Fruit fly (Drosophila melanogaster) whole organism, embryonic: Measurements from ENCODE around the gene lqf.

ENCODE experiments used
- ATbp ChIP-seq: fragments of 200-800 bp; sonication (Bioruptor generic); optimal IDR thresholded peaks from 2 replicates; lab custom pipeline; 2017; ENCODE audit warnings: missing biosample characterization, mild to moderate bottlenecking, missing genetic modification characterization, missing genetic modification reagents
- B-H2 ChIP-seq: fragments of 200-800 bp; sonication (Bioruptor generic); optimal IDR thresholded peaks from 2 replicates; lab custom pipeline; 2018; ENCODE audit warnings: missing biosample characterization, mild to moderate bottlenecking, missing genetic modification characterization
- BtbVII ChIP-seq: fragments of 200-800 bp; sonication (Bioruptor generic); optimal IDR thresholded peaks from 3 replicates; lab custom pipeline; 2017; ENCODE audit warnings: missing biosample characterization, mild to moderate bottlenecking, missing genetic modification characterization
- CG10267 ChIP-seq: fragments of 200-800 bp; sonication (Bioruptor generic); optimal IDR thresholded peaks from 2 replicates; lab custom pipeline; 2018; ENCODE audit warnings: missing biosample characterization, mild to moderate bottlenecking, missing genetic modification characterization, moderate library complexity
- CG10321 ChIP-seq: fragments of 200-800 bp; sonication (Bioruptor generic); IDR thresholded peaks from 2 replicates; pipeline ENCODE4 v1.3.6; 2022; ENCODE audit warnings: missing biosample characterization, missing genetic modification characterization
- CG11085 ChIP-seq: fragments of 200-800 bp; sonication (Bioruptor generic); IDR thresholded peaks from 2 replicates; pipeline ENCODE4 v1.3.6; 2022; ENCODE audit warnings: missing biosample characterization, missing genetic modification characterization
- CG11398 ChIP-seq: fragments of 200-800 bp; sonication (Bioruptor generic); optimal IDR thresholded peaks from 2 replicates; lab custom pipeline; 2016; ENCODE audit warnings: missing biosample characterization, missing genetic modification characterization
- CG11560 ChIP-seq: fragments of 200-800 bp; sonication (Bioruptor generic); IDR thresholded peaks from 3 replicates; pipeline ENCODE4 v1.3.6; 2022; ENCODE audit warnings: missing biosample characterization, missing genetic modification characterization
- CG12071 ChIP-seq: fragments of 200-800 bp; sonication (Bioruptor generic); optimal IDR thresholded peaks from 3 replicates; lab custom pipeline; 2018; ENCODE audit warnings: missing biosample characterization, mild to moderate bottlenecking, missing genetic modification characterization
- CG12104 ChIP-seq: fragments of 200-800 bp; sonication (Bioruptor generic); optimal IDR thresholded peaks from 3 replicates; lab custom pipeline; 2016; ENCODE audit warnings: missing biosample characterization, missing genetic modification characterization
- CG1233 ChIP-seq: fragments of 200-800 bp; sonication (Bioruptor generic); optimal IDR thresholded peaks from 4 replicates; lab custom pipeline; 2018; ENCODE audit warnings: missing biosample characterization, mild to moderate bottlenecking, missing genetic modification characterization
- CG13424 ChIP-seq: fragments of 200-800 bp; sonication (Bioruptor generic); optimal IDR thresholded peaks from 2 replicates; lab custom pipeline; 2019; ENCODE audit warnings: missing biosample characterization, mild to moderate bottlenecking, missing genetic modification characterization, moderate library complexity
- CG14860 ChIP-seq: fragments of 200-800 bp; sonication (Bioruptor generic); IDR thresholded peaks from 3 replicates; pipeline ENCODE4 v1.3.6; 2022; ENCODE audit warnings: missing biosample characterization, missing genetic modification characterization; ENCODE audit not compliant: partially characterized antibody
- CG18011 ChIP-seq: fragments of 200-800 bp; sonication (Bioruptor generic); optimal IDR thresholded peaks from 2 replicates; lab custom pipeline; 2017; ENCODE audit warnings: missing biosample characterization, missing genetic modification characterization, mild to moderate bottlenecking, moderate library complexity, missing genotype
- CG3163 ChIP-seq: fragments of 200-800 bp; sonication (Bioruptor generic); optimal IDR thresholded peaks from 3 replicates; lab custom pipeline; 2016; ENCODE audit warnings: missing biosample characterization, missing genetic modification characterization
- CG32767 ChIP-seq: fragments of 200-800 bp; sonication (Bioruptor generic); IDR thresholded peaks from 2 replicates; pipeline ENCODE4 v1.3.6; 2022; ENCODE audit warnings: missing biosample characterization, missing genetic modification characterization
- CG33213 ChIP-seq: fragments of 200-800 bp; sonication (Bioruptor generic); optimal IDR thresholded peaks from 3 replicates; lab custom pipeline; 2016; ENCODE audit warnings: missing biosample characterization, missing genetic modification characterization
- CG3995 ChIP-seq: fragments of 200-800 bp; sonication (Bioruptor generic); optimal IDR thresholded peaks from 3 replicates; lab custom pipeline; 2016; ENCODE audit warnings: missing biosample characterization, missing genetic modification characterization
- CG4617 ChIP-seq: fragments of 200-800 bp; sonication (Bioruptor generic); optimal IDR thresholded peaks from 3 replicates; lab custom pipeline; 2016; ENCODE audit warnings: missing biosample characterization, missing genetic modification characterization, borderline replicate concordance
- CG5180 ChIP-seq: fragments of 200-800 bp; sonication (Bioruptor generic); optimal IDR thresholded peaks from 3 replicates; lab custom pipeline; 2017; ENCODE audit warnings: missing biosample characterization, missing genetic modification characterization, mild to moderate bottlenecking, moderate library complexity, missing genetic modification reagents
- CG6254 ChIP-seq: fragments of 200-800 bp; sonication (Bioruptor generic); optimal IDR thresholded peaks from 3 replicates; lab custom pipeline; 2017; ENCODE audit warnings: mild to moderate bottlenecking, missing biosample characterization, missing genetic modification reagents, missing genetic modification characterization
- CG6272 ChIP-seq: fragments of 200-800 bp; sonication (Bioruptor generic); IDR thresholded peaks from 2 replicates; pipeline ENCODE4 v1.3.6; 2022; ENCODE audit warnings: missing biosample characterization, missing genetic modification characterization
- CG8089 ChIP-seq: fragments of 200-800 bp; sonication (Bioruptor generic); optimal IDR thresholded peaks from 3 replicates; lab custom pipeline; 2016; ENCODE audit warnings: missing biosample characterization, missing genetic modification characterization
- CG9437 ChIP-seq: fragments of 200-800 bp; sonication (Bioruptor generic); optimal IDR thresholded peaks from 2 replicates; lab custom pipeline; 2018; ENCODE audit warnings: missing biosample characterization, mild to moderate bottlenecking, missing genetic modification characterization
- CTCF ChIP-seq: fragments of 200-800 bp; sonication (Bioruptor generic); optimal IDR thresholded peaks from 2 replicates; lab custom pipeline; 2017; ENCODE audit warnings: missing biosample characterization, mild to moderate bottlenecking, missing genetic modification characterization, moderate library complexity
- Camta ChIP-seq: fragments of 200-800 bp; sonication (Bioruptor generic); optimal IDR thresholded peaks from 2 replicates; lab custom pipeline; 2016; ENCODE audit warnings: missing biosample characterization, missing genetic modification characterization
- D19A ChIP-seq: fragments of 200-800 bp; optimal IDR thresholded peaks from 3 replicates; lab custom pipeline; 2019; ENCODE audit warnings: missing biosample characterization, mild to moderate bottlenecking, missing genetic modification characterization, moderate library complexity
- Dp ChIP-seq: fragments of 200-800 bp; sonication (Bioruptor generic); optimal IDR thresholded peaks from 2 replicates; lab custom pipeline; 2018; ENCODE audit warnings: missing biosample characterization, mild to moderate bottlenecking, missing genetic modification characterization, moderate library complexity
- Ets65A ChIP-seq: fragments of 200-800 bp; sonication (Bioruptor generic); peaks from one replicate; lab custom pipeline; 2016; ENCODE audit warnings: missing biosample characterization, missing genetic modification characterization
- HLH3B ChIP-seq: fragments of 200-800 bp; sonication (Bioruptor generic); IDR thresholded peaks from 2 replicates; pipeline ENCODE4 v1.3.6; 2022; ENCODE audit warnings: missing biosample characterization, missing genetic modification characterization
- HLH4C ChIP-seq: fragments of 200-800 bp; sonication (Bioruptor generic); IDR thresholded peaks from 3 replicates; pipeline ENCODE4 v1.3.6; 2022; ENCODE audit warnings: missing biosample characterization, missing genetic modification characterization; ENCODE audit not compliant: partially characterized antibody
- Nf-YC ChIP-seq: fragments of 200-800 bp; optimal IDR thresholded peaks from 3 replicates; lab custom pipeline; 2019; ENCODE audit warnings: missing biosample characterization, mild to moderate bottlenecking, missing genetic modification characterization, moderate library complexity
- Rfx ChIP-seq: fragments of 200-800 bp; sonication (Bioruptor generic); IDR thresholded peaks from 2 replicates; pipeline ENCODE4 v1.3.6; 2022; ENCODE audit warnings: missing biosample characterization, missing genetic modification characterization
- Six4 ChIP-seq: fragments of 200-800 bp; sonication (Bioruptor generic); optimal IDR thresholded peaks from 2 replicates; lab custom pipeline; 2016; ENCODE audit warnings: missing biosample characterization, missing genetic modification characterization
- Spps ChIP-seq: fragments of 200-800 bp; sonication (Bioruptor generic); optimal IDR thresholded peaks from 2 replicates; lab custom pipeline; 2018; ENCODE audit warnings: missing biosample characterization, mild to moderate bottlenecking, missing genetic modification characterization
- Xrp1 ChIP-seq: fragments of 200-800 bp; sonication (Bioruptor generic); IDR thresholded peaks from 2 replicates; pipeline ENCODE4 v1.3.6; 2022; ENCODE audit warnings: missing biosample characterization, missing genetic modification characterization
- cas ChIP-seq: fragments of 200-800 bp; sonication (Bioruptor generic); IDR thresholded peaks from 2 replicates; pipeline ENCODE4 v1.3.6; 2022; ENCODE audit warnings: missing biosample characterization, missing genetic modification characterization
- crp ChIP-seq, 2 experiments: fragments of 200-800 bp; sonication (Bioruptor generic); optimal IDR thresholded peaks; 2 replicates in 1 of 2; 3 replicates in 1 of 2; lab custom pipeline; 2017; ENCODE audit warnings: missing biosample characterization in 2 of 2, missing genetic modification characterization in 2 of 2, mild to moderate bottlenecking in 1 of 2, moderate library complexity in 1 of 2
- ems ChIP-seq: fragments of 200-800 bp; sonication (Bioruptor generic); optimal IDR thresholded peaks from 3 replicates; lab custom pipeline; 2016; ENCODE audit warnings: missing biosample characterization, missing genetic modification characterization
- gfzf ChIP-seq: fragments of 200-800 bp; sonication (Bioruptor generic); optimal IDR thresholded peaks from 2 replicates; lab custom pipeline; 2016; ENCODE audit warnings: missing biosample characterization, mild to moderate bottlenecking, missing genetic modification characterization, moderate library complexity
- gro ChIP-seq: fragments of 200-800 bp; sonication (Bioruptor generic); optimal IDR thresholded peaks from 2 replicates; lab custom pipeline; 2016; ENCODE audit warnings: missing biosample characterization, missing genetic modification characterization
- jigr1 ChIP-seq: fragments of 200-800 bp; sonication (Bioruptor generic); IDR thresholded peaks from 3 replicates; pipeline ENCODE4 v1.3.6; 2022; ENCODE audit warnings: missing biosample characterization, missing genetic modification characterization
- peb ChIP-seq: fragments of 200-800 bp; sonication (Bioruptor generic); IDR thresholded peaks from 2 replicates; pipeline ENCODE4 v1.3.6; 2022; ENCODE audit warnings: missing biosample characterization, missing genetic modification characterization
- pfk ChIP-seq: fragments of 200-800 bp; sonication (Bioruptor generic); optimal IDR thresholded peaks from 2 replicates; lab custom pipeline; 2018; ENCODE audit warnings: missing biosample characterization, mild to moderate bottlenecking, missing genetic modification characterization, moderate library complexity
- phol ChIP-seq: fragments of 200-800 bp; sonication (Bioruptor generic); optimal IDR thresholded peaks from 3 replicates; lab custom pipeline; 2018; ENCODE audit warnings: missing biosample characterization, mild to moderate bottlenecking, missing genetic modification characterization, moderate library complexity
- schlank ChIP-seq: fragments of 200-800 bp; sonication (Bioruptor generic); optimal IDR thresholded peaks from 2 replicates; lab custom pipeline; 2018; ENCODE audit warnings: missing biosample characterization, mild to moderate bottlenecking, missing genetic modification characterization
- shn ChIP-seq: fragments of 200-800 bp; sonication (Bioruptor generic); optimal IDR thresholded peaks from 3 replicates; lab custom pipeline; 2016; ENCODE audit warnings: missing biosample characterization, missing genetic modification characterization
- sqz ChIP-seq: fragments of 200-800 bp; sonication (Bioruptor generic); optimal IDR thresholded peaks from 3 replicates; lab custom pipeline; 2018; ENCODE audit warnings: missing biosample characterization, mild to moderate bottlenecking, missing genetic modification characterization
- trh ChIP-seq: fragments of 200-800 bp; sonication (Bioruptor generic); optimal IDR thresholded peaks from 2 replicates; lab custom pipeline; 2016; ENCODE audit warnings: missing biosample characterization, missing genetic modification characterization
- zen2 ChIP-seq: fragments of 200-800 bp; sonication (Bioruptor generic); IDR thresholded peaks from 3 replicates; pipeline ENCODE4 v1.3.6; 2022; ENCODE audit warnings: missing biosample characterization, missing genetic modification characterization; ENCODE audit not compliant: partially characterized antibody

lqf gene

dm6 chr3L:7528380-7529080 lies at the start of gene lqf (continued):
- no peak for TF ChIP-seq Camta (GFP tag; lab: Kevin White, UChicago)
- no peak for TF ChIP-seq HLH3B
- no peak for TF ChIP-seq sqz (GFP tag; lab: Kevin White, UChicago)
- peak; percentile 90 for TF ChIP-seq CG14860 (GFP tag; lab: Robert Waterston, UW)
- no peak for TF ChIP-seq CG18011 (GFP tag; lab: Kevin White, UChicago)
- TF ChIP-seq cas (GFP tag; lab: Robert Waterston, UW), result no peak
- peak; percentile 15 for TF ChIP-seq gfzf
- no peak for TF ChIP-seq Xrp1 (GFP tag; lab: Robert Waterston, UW)
- TF ChIP-seq schlank (tag; lab: Kevin White, UChicago), result no peak
- no peak for TF ChIP-seq Six4 (GFP tag; lab: Kevin White, UChicago)
- no peak for TF ChIP-seq CG33213 (GFP tag; lab: Kevin White, UChicago)
- no peak for TF ChIP-seq Ets65A (GFP tag; lab: Kevin White, UChicago)
- TF ChIP-seq crp (GFP tag; optimal IDR thresholded peaks at IDR 0.05; lab: Kevin White, UChicago), result no peak
- no peak for TF ChIP-seq shn (GFP tag; lab: Kevin White, UChicago)
- no peak for TF ChIP-seq peb (GFP tag; lab: Robert Waterston, UW)
- no peak for TF ChIP-seq pfk (GFP tag; lab: Kevin White, UChicago)
- TF ChIP-seq ATbp, result no peak
- TF ChIP-seq CG11560 (tag; lab: Robert Waterston, UW), result no peak
- TF ChIP-seq BtbVII (GFP tag; lab: Kevin White, UChicago), result no peak
- no peak; the same call in 1 of the 2 replicates for TF ChIP-seq CG6272 (GFP tag; lab: Robert Waterston, UW)
- no peak for TF ChIP-seq trh (GFP tag; lab: Kevin White, UChicago)
- peak; percentile 80 for TF ChIP-seq HLH4C (GFP tag; lab: Robert Waterston, UW)
- TF ChIP-seq CG9437 (GFP tag; lab: Kevin White, UChicago), result no peak
- TF ChIP-seq Nf-YC (tag; lab: Kevin White, UChicago), result no peak
- no peak for TF ChIP-seq CG10321 (GFP tag; lab: Robert Waterston, UW)
- peak; percentile 51 for TF ChIP-seq phol (tag; lab: Kevin White, UChicago)
- TF ChIP-seq CG12071 (GFP tag; lab: Kevin White, UChicago), result no peak
- peak; percentile 77 for TF ChIP-seq Dp (GFP tag; lab: Kevin White, UChicago)
- TF ChIP-seq CG6254 (GFP tag; lab: Kevin White, UChicago), result no peak
- TF ChIP-seq CG11398 (GFP tag; lab: Kevin White, UChicago), result no peak
- TF ChIP-seq CG5180 (GFP tag; lab: Kevin White, UChicago), result no peak
- peak; percentile 38 for TF ChIP-seq CG13424 (tag; lab: Kevin White, UChicago)
- TF ChIP-seq CG3995, result peak; percentile 84
- TF ChIP-seq zen2, result 0 out of 3 replicates have a peak, but pooled peaks have one; percentile 58
- no peak for TF ChIP-seq CG1233
- no peak for TF ChIP-seq CG11085 (GFP tag; lab: Robert Waterston, UW)
- no peak for TF ChIP-seq CG12104 (GFP tag; lab: Kevin White, UChicago)
- TF ChIP-seq CG3163 (GFP tag; lab: Kevin White, UChicago), result no peak
- TF ChIP-seq B-H2, result no peak
- no peak for TF ChIP-seq D19A
- TF ChIP-seq CG4617 (GFP tag; lab: Kevin White, UChicago), result no peak
- no peak for TF ChIP-seq ems (GFP tag; lab: Kevin White, UChicago)
- no peak; the same call in 2 of the 3 replicates for TF ChIP-seq jigr1 (GFP tag; lab: Robert Waterston, UW)
- no peak for TF ChIP-seq Spps (tag; lab: Kevin White, UChicago)
- peak; percentile 24 for TF ChIP-seq CG10267 (tag; lab: Kevin White, UChicago)
- no peak for TF ChIP-seq CG8089 (GFP tag; lab: Kevin White, UChicago)
- TF ChIP-seq gro (GFP tag; lab: Kevin White, UChicago), result no peak
- TF ChIP-seq CG32767 (GFP tag; lab: Robert Waterston, UW), result no peak
- TF ChIP-seq Rfx (GFP tag; lab: Robert Waterston, UW), result peak; percentile 24; the same call in 1 of the 2 replicates
- TF ChIP-seq CTCF, result peak; percentile 38
